Fruit fly (Drosophila melanogaster) whole organism, prepupa: ENCODE measurements around the gene Nthl1.

Source experiments
- CG1621 ChIP-seq: fragments of 200-800 bp; sonication (Bioruptor generic); optimal IDR thresholded peaks from 3 replicates; lab custom pipeline; 2018; ENCODE audit warnings: missing biosample characterization, mild to moderate bottlenecking, missing genetic modification characterization
- Met ChIP-seq: fragments of 200-800 bp; sonication (Bioruptor generic); optimal IDR thresholded peaks from 3 replicates; lab custom pipeline; 2016; ENCODE audit warnings: missing biosample characterization, missing genetic modification characterization
- Sox102F ChIP-seq: fragments of 200-800 bp; sonication (Bioruptor generic); optimal IDR thresholded peaks from 2 replicates; lab custom pipeline; 2016; ENCODE audit warnings: missing biosample characterization, mild to moderate bottlenecking, missing genetic modification characterization

DNA sequence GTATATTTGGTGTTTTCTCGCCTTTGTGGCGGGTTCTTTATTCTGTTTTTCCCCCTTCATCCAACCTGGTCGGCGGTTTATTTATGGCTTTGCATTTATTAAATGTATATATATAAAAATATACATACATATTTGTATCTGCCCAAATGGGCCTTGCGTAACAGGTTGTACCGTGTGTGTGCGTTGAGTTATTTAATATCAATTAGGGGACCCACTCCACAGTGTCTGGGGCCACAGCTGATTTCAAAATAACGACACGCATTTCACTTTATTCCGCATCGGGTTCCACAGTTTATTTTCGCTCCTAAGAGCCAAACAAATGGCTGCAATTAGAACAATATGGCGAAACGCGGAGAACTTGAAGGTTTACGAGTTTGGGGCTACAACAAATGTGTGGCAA lies 47.9 kb upstream of the Nthl1 start:
- no peak for TF ChIP-seq CG1621 (tag; lab: Kevin White, UChicago)
- TF ChIP-seq Sox102F (GFP tag; lab: Kevin White, UChicago): no peak
- TF ChIP-seq Met (GFP tag; lab: Kevin White, UChicago): no peak
